Fruit fly (Drosophila melanogaster) whole organism, adult: Measurements from ENCODE around the gene CG13398.

Source experiments
- CG11617 ChIP-seq: fragments of 200-800 bp; sonication (Bioruptor generic); optimal IDR thresholded peaks from 2 replicates; lab custom pipeline; 2017; ENCODE audit warnings: mild to moderate bottlenecking, missing biosample characterization, missing genetic modification reagents, missing genetic modification characterization
- CG12768 ChIP-seq: fragments of 200-800 bp; sonication (Bioruptor generic); optimal IDR thresholded peaks from 2 replicates; lab custom pipeline; 2017; ENCODE audit warnings: missing biosample characterization, missing genetic modification characterization, mild to moderate bottlenecking, moderate library complexity, missing genetic modification reagents
- CG14711 ChIP-seq: fragments of 200-800 bp; sonication (Bioruptor generic); optimal IDR thresholded peaks from 2 replicates; lab custom pipeline; 2018; ENCODE audit warnings: missing biosample characterization, mild to moderate bottlenecking, missing genetic modification characterization, moderate library complexity
- CG1620 ChIP-seq: fragments of 200-800 bp; sonication (Bioruptor generic); optimal IDR thresholded peaks from 2 replicates; lab custom pipeline; 2016; ENCODE audit warnings: missing biosample characterization, missing genetic modification characterization
- CG33017 ChIP-seq: fragments of 200-800 bp; sonication (Bioruptor generic); optimal IDR thresholded peaks from 2 replicates; lab custom pipeline; 2018; ENCODE audit warnings: missing biosample characterization, mild to moderate bottlenecking, missing genetic modification characterization, moderate library complexity
- CG5204 ChIP-seq: fragments of 200-800 bp; sonication (Bioruptor generic); optimal IDR thresholded peaks from 2 replicates; lab custom pipeline; 2016; ENCODE audit warnings: missing biosample characterization, missing genetic modification characterization
- CG7045 ChIP-seq: fragments of 200-800 bp; sonication (Bioruptor generic); optimal IDR thresholded peaks from 2 replicates; lab custom pipeline; 2017; ENCODE audit warnings: missing biosample characterization, mild to moderate bottlenecking, missing genetic modification characterization
- CG7101 ChIP-seq: fragments of 200-800 bp; sonication (Bioruptor generic); optimal IDR thresholded peaks from 2 replicates; lab custom pipeline; 2018; ENCODE audit warnings: missing biosample characterization, mild to moderate bottlenecking, missing genetic modification characterization, moderate library complexity
- Clk ChIP-seq: fragments of 200-800 bp; sonication (Bioruptor generic); optimal IDR thresholded peaks from 2 replicates; lab custom pipeline; 2017; ENCODE audit warnings: missing biosample characterization, missing genetic modification characterization
- Crg-1 ChIP-seq: fragments of 200-800 bp; sonication (Bioruptor generic); optimal IDR thresholded peaks from 2 replicates; lab custom pipeline; 2016; ENCODE audit warnings: missing biosample characterization, missing genetic modification characterization
- Hr96 ChIP-seq: fragments of 200-800 bp; sonication (Bioruptor generic); optimal IDR thresholded peaks from 2 replicates; lab custom pipeline; 2016; ENCODE audit warnings: missing biosample characterization, missing genetic modification characterization
- Mnt ChIP-seq: fragments of 200-800 bp; sonication (Bioruptor generic); optimal IDR thresholded peaks from 2 replicates; lab custom pipeline; 2016; ENCODE audit warnings: missing biosample characterization, mild to moderate bottlenecking, missing genetic modification characterization
- bab1 ChIP-seq: fragments of 200-800 bp; sonication (Bioruptor generic); optimal IDR thresholded peaks from 3 replicates; lab custom pipeline; 2019; ENCODE audit warnings: missing biosample characterization, mild to moderate bottlenecking, missing genetic modification characterization, moderate library complexity
- cic ChIP-seq: fragments of 200-800 bp; sonication (Bioruptor generic); optimal IDR thresholded peaks from 2 replicates; lab custom pipeline; 2017; ENCODE audit warnings: missing biosample characterization, mild to moderate bottlenecking, missing genetic modification characterization, moderate library complexity
- cnc ChIP-seq, 2 experiments: fragments of >200 bp; optimal IDR thresholded peaks; 2 replicates each; lab custom pipeline; 2017
- kay ChIP-seq: fragments of 200-800 bp; sonication (Bioruptor generic); peaks from one replicate; lab custom pipeline; 2016; ENCODE audit warnings: missing biosample characterization, missing genetic modification characterization, borderline replicate concordance
- ovo ChIP-seq: fragments of 200-800 bp; sonication (Bioruptor generic); optimal IDR thresholded peaks from 2 replicates; lab custom pipeline; 2016; ENCODE audit warnings: missing biosample characterization, missing genetic modification characterization
- pad ChIP-seq: fragments of 200-800 bp; sonication (Bioruptor generic); optimal IDR thresholded peaks from 3 replicates; lab custom pipeline; 2017; ENCODE audit warnings: missing biosample characterization, missing genetic modification characterization, mild to moderate bottlenecking, moderate library complexity, missing genetic modification reagents
- tj ChIP-seq: fragments of 200-800 bp; sonication (Bioruptor generic); optimal IDR thresholded peaks from 3 replicates; lab custom pipeline; 2017; ENCODE audit warnings: missing biosample characterization, mild to moderate bottlenecking, missing genetic modification characterization, moderate library complexity
- toe ChIP-seq: fragments of 200-800 bp; sonication (Bioruptor generic); optimal IDR thresholded peaks from 2 replicates; lab custom pipeline; 2016; ENCODE audit warnings: missing biosample characterization, missing genetic modification characterization

CG13398 gene

dm6 chr2L:8376717-8377116, 38.3 kb downstream of the CG13398 start, which contains the start of the genes CG13390 and CG17294:
CG13390 (minus strand) TSS chr2L:8376797.
CG17294 (plus strand) TSS chr2L:8377035.
- peak; percentile 100 for TF ChIP-seq CG12768
- TF ChIP-seq tj (GFP tag; lab: Kevin White, UChicago), result peak; percentile 88
- peak; percentile 99 for TF ChIP-seq CG11617 (GFP tag; lab: Kevin White, UChicago)
- peak; percentile 99 for TF ChIP-seq CG14711 (tag; lab: Kevin White, UChicago)
- TF ChIP-seq CG1620, result peak; percentile 98
- no peak for TF ChIP-seq cnc (optimal IDR thresholded peaks at IDR 0.05; lab: Kevin White, UChicago)
- TF ChIP-seq kay (GFP tag; lab: Kevin White, UChicago), result peak; percentile 97
- TF ChIP-seq Mnt (GFP tag; lab: Kevin White, UChicago), result peak; percentile 94
- peak; percentile 99 for TF ChIP-seq CG33017
- TF ChIP-seq cic (GFP tag; lab: Kevin White, UChicago), result peak; percentile 93
- TF ChIP-seq Crg-1 (GFP tag; lab: Kevin White, UChicago), result peak; percentile 98
- TF ChIP-seq CG5204 (GFP tag; lab: Kevin White, UChicago), result no peak
- TF ChIP-seq ovo (GFP tag; lab: Kevin White, UChicago), result peak; percentile 88
- peak; percentile 99 for TF ChIP-seq CG7045
- TF ChIP-seq Hr96 (GFP tag; lab: Kevin White, UChicago), result peak; percentile 95
- TF ChIP-seq toe (GFP tag; lab: Kevin White, UChicago), result peak; percentile 98
- peak; percentile 100 for TF ChIP-seq CG7101 (tag; lab: Kevin White, UChicago)
- TF ChIP-seq Clk, result peak; percentile 98
- TF ChIP-seq pad (GFP tag; lab: Kevin White, UChicago), result peak; percentile 95
- TF ChIP-seq bab1, result peak; percentile 100

dm6 chr2L:8374235-8374634, 40.8 kb downstream of the CG13398 start, which contains the start of gene Wdr82:
Wdr82 (plus strand) TSS chr2L:8374461.
- no peak for TF ChIP-seq CG5204 (GFP tag; lab: Kevin White, UChicago)
- TF ChIP-seq bab1, result peak; percentile 56

- TF ChIP-seq tj (GFP tag; lab: Kevin White, UChicago), result no peak
- no peak for TF ChIP-seq CG12768
- no peak for TF ChIP-seq CG7045
- TF ChIP-seq CG7101 (tag; lab: Kevin White, UChicago), result no peak
- TF ChIP-seq bab1, result no peak
- no peak for TF ChIP-seq ovo (GFP tag; lab: Kevin White, UChicago)
- no peak for TF ChIP-seq Hr96 (GFP tag; lab: Kevin White, UChicago)
- no peak for TF ChIP-seq Crg-1 (GFP tag; lab: Kevin White, UChicago)
- TF ChIP-seq pad (GFP tag; lab: Kevin White, UChicago), result no peak
- TF ChIP-seq CG14711 (tag; lab: Kevin White, UChicago), result no peak
Observed at dm6 chr2L:8372248-8372647, 42.8 kb downstream of the CG13398 start.

- TF ChIP-seq ovo (GFP tag; lab: Kevin White, UChicago) (no peak), CG11617 (GFP tag; lab: Kevin White, UChicago) (no peak), toe (GFP tag; lab: Kevin White, UChicago) (peak; percentile 22), cnc (optimal IDR thresholded peaks at IDR 0.05; lab: Kevin White, UChicago) (no peak), CG14711 (tag; lab: Kevin White, UChicago) (peak; percentile 29), CG7045 (no peak), CG5204 (GFP tag; lab: Kevin White, UChicago) (no peak), Crg-1 (GFP tag; lab: Kevin White, UChicago) (no peak), cic (GFP tag; lab: Kevin White, UChicago) (no peak), CG7101 (tag; lab: Kevin White, UChicago) (peak; percentile 17), Clk (no peak), CG33017 (no peak), bab1 (peak; percentile 9), kay (GFP tag; lab: Kevin White, UChicago) (no peak), tj (GFP tag; lab: Kevin White, UChicago) (no peak), CG12768 (peak; percentile 64), pad (GFP tag; lab: Kevin White, UChicago) (no peak)
Observed at dm6 chr2L:8371354-8371937, 43.6 kb downstream of the CG13398 start.

- TF ChIP-seq Crg-1 (GFP tag; lab: Kevin White, UChicago) (peak; percentile 37), CG14711 (tag; lab: Kevin White, UChicago) (peak; percentile 17), Clk (peak; percentile 42), CG5204 (GFP tag; lab: Kevin White, UChicago) (no peak), cnc (optimal IDR thresholded peaks at IDR 0.05; lab: Kevin White, UChicago) (no peak), kay (GFP tag; lab: Kevin White, UChicago) (no peak), Hr96 (GFP tag; lab: Kevin White, UChicago) (no peak), CG33017 (peak; percentile 62), CG11617 (GFP tag; lab: Kevin White, UChicago) (peak; percentile 70), cic (GFP tag; lab: Kevin White, UChicago) (peak; percentile 90), CG7045 (no peak), tj (GFP tag; lab: Kevin White, UChicago) (peak; percentile 72), CG1620 (peak; percentile 49), pad (GFP tag; lab: Kevin White, UChicago) (peak; percentile 52), toe (GFP tag; lab: Kevin White, UChicago) (peak; percentile 62), Mnt (GFP tag; lab: Kevin White, UChicago) (peak; percentile 81), ovo (GFP tag; lab: Kevin White, UChicago) (peak; percentile 58), CG12768 (peak; percentile 79), bab1 (peak; percentile 88), CG7101 (tag; lab: Kevin White, UChicago) (peak; percentile 65)
Observed at dm6 chr2L:8370364-8371326, 44.4 kb downstream of the CG13398 start, which contains the start of gene CG17292. CG17292 (plus strand) TSS chr2L:8370454.
